Fruit fly (Drosophila melanogaster): Measurements from ENCODE around the gene Art6.

Gene Art6

dm6 chr3R:13984922-13985581 is 39.4 kb upstream of the Art6 start (continued):
- TF ChIP-seq sens (GFP tag), result peak; percentile 97
- TF ChIP-seq Dfd (GFP tag; optimal IDR thresholded peaks at IDR 0.05), result no peak
- TF ChIP-seq Hmx (GFP tag; optimal IDR thresholded peaks at IDR 0.05), result no peak
- peak; percentile 75 for TF ChIP-seq Sox102F (GFP tag; optimal IDR thresholded peaks at IDR 0.05)
- TF ChIP-seq CG12391 (tag; optimal IDR thresholded peaks at IDR 0.05), result peak; percentile 80
- no peak for TF ChIP-seq danr (GFP tag; IDR thresholded peaks at IDR 0.05)
- TF ChIP-seq mld (GFP tag; IDR thresholded peaks at IDR 0.05; ENCODE audit: partially characterized antibody), result no peak
- TF ChIP-seq kni (GFP tag; optimal IDR thresholded peaks at IDR 0.05), result no peak
- TF ChIP-seq otp (GFP tag; IDR thresholded peaks at IDR 0.05), result peak; percentile 47; the same call in 2 of the 3 replicates
- peak; percentile 26 for TF ChIP-seq CG9817 (tag; optimal IDR thresholded peaks at IDR 0.05)
- TF ChIP-seq Atf6 (GFP tag; IDR thresholded peaks at IDR 0.05), result peak; percentile 48; the same call in 1 of the 2 replicates
- TF ChIP-seq luna (GFP tag; optimal IDR thresholded peaks at IDR 0.05), result no peak
- peak; percentile 42 for TF ChIP-seq vfl (GFP tag; optimal IDR thresholded peaks at IDR 0.05)
- TF ChIP-seq lab (GFP tag; optimal IDR thresholded peaks at IDR 0.05), result peak; percentile 36
- TF ChIP-seq CG16863 (GFP tag; optimal IDR thresholded peaks at IDR 0.05), result peak; percentile 39
- peak; percentile 74 for TF ChIP-seq CG30403 (GFP tag; optimal IDR thresholded peaks at IDR 0.05)
- peak; percentile 76 for TF ChIP-seq Med (GFP tag)
- no peak for TF ChIP-seq CG6175 (GFP tag; IDR thresholded peaks at IDR 0.05)
- TF ChIP-seq Ets65A (GFP tag), result peak; percentile 83
- peak; percentile 48; the same call in 1 of the 3 replicates for TF ChIP-seq Optix (GFP tag; IDR thresholded peaks at IDR 0.05)
- TF ChIP-seq gsb-n (tag; optimal IDR thresholded peaks at IDR 0.05), result peak; percentile 82
- peak; percentile 11 for TF ChIP-seq CG4854 (GFP tag; optimal IDR thresholded peaks at IDR 0.05)
- peak; percentile 21 for TF ChIP-seq Atf3 (GFP tag; optimal IDR thresholded peaks at IDR 0.05)
- peak; percentile 77 for TF ChIP-seq CG33557 (GFP tag; optimal IDR thresholded peaks at IDR 0.05)
- peak; percentile 55 for TF ChIP-seq Antp (GFP tag; optimal IDR thresholded peaks at IDR 0.05)
- no peak for TF ChIP-seq toy (GFP tag; IDR thresholded peaks at IDR 0.05)
- no peak for TF ChIP-seq CG11560 (tag; IDR thresholded peaks at IDR 0.05)
- no peak for TF ChIP-seq bbx (GFP tag; IDR thresholded peaks at IDR 0.05; ENCODE audit: partially characterized antibody)
- TF ChIP-seq trem (tag; optimal IDR thresholded peaks at IDR 0.05), result peak; percentile 84
- TF ChIP-seq scrt (GFP tag; optimal IDR thresholded peaks at IDR 0.05), result no peak
- no peak for TF ChIP-seq inv (GFP tag; IDR thresholded peaks at IDR 0.05; ENCODE audit: partially characterized antibody)
- no peak for TF ChIP-seq Dbx (GFP tag; IDR thresholded peaks at IDR 0.05)
- TF ChIP-seq wdn (GFP tag; IDR thresholded peaks at IDR 0.05), result 0 out of 2 replicates have a peak, but pooled peaks have one; percentile 28
- TF ChIP-seq sug (tag; optimal IDR thresholded peaks at IDR 0.05), result no peak
- TF ChIP-seq Poxn (GFP tag; IDR thresholded peaks at IDR 0.05), result no peak
- no peak for TF ChIP-seq Stat92E (GFP tag; optimal IDR thresholded peaks at IDR 0.05)
- peak; percentile 41; the same call in 1 of the 3 replicates for TF ChIP-seq gce (GFP tag; IDR thresholded peaks at IDR 0.05)
- no peak for TF ChIP-seq CG10431 (GFP tag; optimal IDR thresholded peaks at IDR 0.05)
- no peak for TF ChIP-seq D (optimal IDR thresholded peaks at IDR 0.05)
- peak; percentile 78 for TF ChIP-seq D (GFP tag; optimal IDR thresholded peaks at IDR 0.05)
- peak; percentile 53 for TF ChIP-seq Six4 (GFP tag; optimal IDR thresholded peaks at IDR 0.05)
- TF ChIP-seq CG31388 (GFP tag; optimal IDR thresholded peaks at IDR 0.05), result peak; percentile 32
- TF ChIP-seq nau (GFP tag; optimal IDR thresholded peaks at IDR 0.05), result peak; percentile 49
- TF ChIP-seq CG9932 (GFP tag; IDR thresholded peaks at IDR 0.05), result no peak
- no peak for TF ChIP-seq gfzf (GFP tag; optimal IDR thresholded peaks at IDR 0.05)
- peak; percentile 65 for TF ChIP-seq Max (GFP tag; optimal IDR thresholded peaks at IDR 0.05)
- TF ChIP-seq tgo (GFP tag; IDR thresholded peaks at IDR 0.05), result peak; percentile 64
- peak; percentile 58 for TF ChIP-seq PHDP (tag; optimal IDR thresholded peaks at IDR 0.05)
- TF ChIP-seq pzg (GFP tag; optimal IDR thresholded peaks at IDR 0.05), result no peak
- peak; percentile 22 for TF ChIP-seq CG13123 (GFP tag; optimal IDR thresholded peaks at IDR 0.05)
